Worm (Caenorhabditis elegans): ENCODE results near the gene shc-2.

Gene shc-2

DNA sequence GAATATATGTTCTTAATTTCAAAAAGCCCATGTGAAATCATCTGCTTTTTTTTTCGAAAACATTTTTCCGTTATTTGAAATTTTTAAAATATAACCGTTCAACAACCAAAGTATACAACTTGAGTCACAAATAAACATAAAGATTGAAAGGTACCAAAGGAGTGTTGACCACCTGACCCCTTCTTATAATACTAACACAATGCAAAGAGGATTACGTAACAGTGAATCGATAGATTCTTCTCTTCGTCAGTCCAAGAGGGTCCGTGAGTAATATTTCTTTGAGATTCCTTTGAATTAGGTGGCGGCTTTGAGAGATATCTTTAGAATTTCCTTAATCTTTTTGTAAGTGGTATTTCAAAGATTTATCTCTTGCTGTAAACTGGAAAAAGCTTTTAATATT, 47.2 kb downstream of the shc-2 start:
- TF ChIP-seq zip-8 (tag; optimal IDR thresholded peaks at IDR 0.05), result peak; percentile 78
- no peak for TF ChIP-seq sem-2 (GFP tag; optimal IDR thresholded peaks at IDR 0.05)
- peak; percentile 89 for TF ChIP-seq nhr-2 (tag; optimal IDR thresholded peaks at IDR 0.05)
- TF ChIP-seq ceh-39 (tag; optimal IDR thresholded peaks at IDR 0.05), result peak; percentile 70

DNA sequence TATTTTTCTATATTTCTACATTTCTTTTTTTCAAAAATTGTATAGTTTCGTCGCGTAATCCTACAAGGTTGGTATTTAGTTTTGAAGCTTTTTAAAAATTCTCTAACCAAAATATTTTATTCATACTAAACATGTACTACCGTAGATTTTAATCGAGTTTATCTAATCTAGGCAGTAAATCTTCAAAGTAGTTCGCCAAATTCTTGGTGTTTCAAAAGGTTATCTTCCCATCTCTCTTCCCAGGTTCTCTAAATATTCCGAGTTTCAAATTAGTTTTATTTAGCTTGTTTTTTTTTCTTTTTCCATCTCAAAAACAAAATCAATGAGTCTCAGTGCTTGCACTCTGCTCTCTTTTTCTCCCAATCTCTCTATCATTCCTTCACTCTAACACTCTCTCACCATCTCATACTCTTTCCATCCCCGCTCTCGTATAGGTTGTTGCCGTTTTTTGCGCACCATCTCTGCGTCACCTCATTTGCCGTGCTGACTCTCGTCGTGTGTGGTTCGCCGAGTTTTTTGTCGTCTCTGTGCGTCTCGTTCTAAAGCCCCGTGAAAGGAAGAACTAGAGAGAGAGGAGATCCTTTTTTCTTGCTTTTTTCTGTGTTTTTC, 48.1 kb downstream of the shc-2 start:
- TF ChIP-seq nhr-76 (tag; optimal IDR thresholded peaks at IDR 0.05) (no peak), tbx-8 (GFP tag; optimal IDR thresholded peaks at IDR 0.05) (no peak), pha-4 (tag; optimal IDR thresholded peaks at IDR 0.05) (peak; percentile 33), nhr-28 (tag; optimal IDR thresholded peaks at IDR 0.05) (no peak), unc-62 (GFP tag; optimal IDR thresholded peaks at IDR 0.05) (no peak), lin-32 (GFP tag; optimal IDR thresholded peaks at IDR 0.05) (no peak), mep-1 (tag; optimal IDR thresholded peaks at IDR 0.05) (peak; percentile 13), unc-39 (tag; optimal IDR thresholded peaks at IDR 0.05) (peak; percentile 15), mls-2 (tag; optimal IDR thresholded peaks at IDR 0.05) (peak; percentile 33), lsy-2 (tag; optimal IDR thresholded peaks at IDR 0.05) (no peak), lin-13 (tag; optimal IDR thresholded peaks at IDR 0.05) (no peak), ztf-11 (tag; optimal IDR thresholded peaks at IDR 0.05) (no peak), bed-3 (GFP tag; optimal IDR thresholded peaks at IDR 0.05) (no peak), flh-1 (GFP tag; optimal IDR thresholded peaks at IDR 0.05) (no peak), sem-2 (GFP tag; optimal IDR thresholded peaks at IDR 0.05) (no peak), nhr-2 (tag; optimal IDR thresholded peaks at IDR 0.05) (no peak), ceh-83 (GFP tag; optimal IDR thresholded peaks at IDR 0.05) (no peak), nhr-12 (tag; optimal IDR thresholded peaks at IDR 0.05) (no peak), ces-1 (GFP tag; optimal IDR thresholded peaks at IDR 0.05) (peak; percentile 75), mab-5 (tag; optimal IDR thresholded peaks at IDR 0.05) (no peak), zip-8 (tag; optimal IDR thresholded peaks at IDR 0.05) (no peak), ceh-43 (GFP tag; optimal IDR thresholded peaks at IDR 0.05) (no peak), cnd-1 (tag; optimal IDR thresholded peaks at IDR 0.05) (no peak), hlh-1 (tag; optimal IDR thresholded peaks at IDR 0.05) (peak; percentile 7), snpc-4 (tag; optimal IDR thresholded peaks at IDR 0.05) (no peak), unc-120 (tag; optimal IDR thresholded peaks at IDR 0.05; ENCODE audit: poor library complexity, severe bottlenecking) (peak; percentile 77), elt-1 (tag; optimal IDR thresholded peaks at IDR 0.05; ENCODE audit: borderline replicate concordance, insufficient read depth) (peak; percentile 84), ceh-39 (tag; optimal IDR thresholded peaks at IDR 0.05) (no peak), drap-1 (GFP tag; optimal IDR thresholded peaks at IDR 0.05) (no peak), M03D4.4 (tag; optimal IDR thresholded peaks at IDR 0.05) (no peak), nhr-237 (tag; optimal IDR thresholded peaks at IDR 0.05) (no peak), blmp-1 (tag; optimal IDR thresholded peaks at IDR 0.05) (no peak), ham-2 (GFP tag; optimal IDR thresholded peaks at IDR 0.05) (no peak), elt-3 (tag; optimal IDR thresholded peaks at IDR 0.05) (no peak), sptf-1 (tag; optimal IDR thresholded peaks at IDR 0.05) (no peak)

DNA sequence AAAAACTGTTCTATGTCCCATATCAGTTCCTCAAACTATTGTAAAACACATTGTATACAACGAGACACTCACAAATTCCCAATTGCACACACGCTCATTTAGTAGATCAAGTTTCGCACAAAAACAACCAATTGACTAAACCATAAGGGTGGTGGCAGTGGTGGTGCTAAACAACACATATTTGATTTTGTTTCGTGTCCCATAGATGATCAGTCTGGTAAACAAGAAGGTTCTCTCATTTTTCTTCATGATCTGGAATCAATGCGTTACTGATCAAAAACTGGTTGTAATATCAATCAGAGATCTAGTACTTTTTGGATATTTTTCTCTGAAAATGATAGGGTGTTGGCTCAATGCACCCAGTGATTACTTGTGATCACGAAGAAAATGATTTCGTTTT, 49.6 kb downstream of the shc-2 start:
- no peak for TF ChIP-seq elt-3 (tag; optimal IDR thresholded peaks at IDR 0.05)

- TF ChIP-seq elt-3 (tag; optimal IDR thresholded peaks at IDR 0.05), result peak; percentile 17
- no peak for TF ChIP-seq ham-2 (GFP tag; optimal IDR thresholded peaks at IDR 0.05)
- TF ChIP-seq ceh-39 (tag; optimal IDR thresholded peaks at IDR 0.05), result no peak
- TF ChIP-seq nhr-28 (tag; optimal IDR thresholded peaks at IDR 0.05), result no peak
Measured at ce11 chrII:5019389-5020108, 50.6 kb downstream of the shc-2 start.

Data from whole organism, mixed stage, embryonic.